Fruit fly (Drosophila melanogaster) whole organism, embryonic: ENCODE results near the gene CG15373.

ENCODE experiments used
- BEAF-32 ChIP-seq: fragments of 200-800 bp; sonication (Bioruptor generic); optimal IDR thresholded peaks from 3 replicates; lab custom pipeline; 2017; ENCODE audit warnings: missing biosample characterization, missing genetic modification characterization, mild to moderate bottlenecking, moderate library complexity, missing genetic modification reagents
- C15 ChIP-seq: fragments of 200-800 bp; sonication (Bioruptor generic); IDR thresholded peaks from 3 replicates; pipeline ENCODE4 v1.3.6; 2022; ENCODE audit warnings: missing biosample characterization, missing genetic modification characterization
- CG10147 ChIP-seq: fragments of 200-800 bp; sonication (Bioruptor generic); optimal IDR thresholded peaks from 2 replicates; lab custom pipeline; 2019; ENCODE audit warnings: missing biosample characterization, mild to moderate bottlenecking, missing genetic modification characterization, moderate library complexity
- CG10274 ChIP-seq: fragments of 200-800 bp; sonication (Bioruptor generic); optimal IDR thresholded peaks from 3 replicates; lab custom pipeline; 2017; ENCODE audit warnings: missing biosample characterization, mild to moderate bottlenecking, missing genetic modification characterization
- CG10543 ChIP-seq: fragments of 200-800 bp; sonication (Bioruptor generic); optimal IDR thresholded peaks from 3 replicates; lab custom pipeline; 2017; ENCODE audit warnings: missing biosample characterization, mild to moderate bottlenecking, missing genetic modification characterization, moderate library complexity
- CG11456 ChIP-seq: fragments of 200-800 bp; sonication (Bioruptor generic); IDR thresholded peaks from 3 replicates; pipeline ENCODE4 v1.3.6; 2022; ENCODE audit warnings: missing biosample characterization, missing genetic modification characterization
- CG11504 ChIP-seq: fragments of 200-800 bp; sonication (Bioruptor generic); optimal IDR thresholded peaks from 3 replicates; lab custom pipeline; 2019; ENCODE audit warnings: missing biosample characterization, mild to moderate bottlenecking, missing genetic modification characterization, moderate library complexity
- CG12391 ChIP-seq: fragments of 200-800 bp; sonication (Bioruptor generic); optimal IDR thresholded peaks from 3 replicates; lab custom pipeline; 2018; ENCODE audit warnings: missing biosample characterization, mild to moderate bottlenecking, missing genetic modification characterization, moderate library complexity
- CG3281 ChIP-seq: fragments of 200-800 bp; sonication (Bioruptor generic); optimal IDR thresholded peaks from 3 replicates; lab custom pipeline; 2017; ENCODE audit warnings: missing biosample characterization, mild to moderate bottlenecking, missing genetic modification characterization
- CG34224 ChIP-seq: fragments of 200-800 bp; sonication (Bioruptor generic); IDR thresholded peaks from 3 replicates; pipeline ENCODE4 v1.3.6; 2022; ENCODE audit warnings: missing biosample characterization, missing genetic modification characterization; ENCODE audit not compliant: partially characterized antibody
- CG5180 ChIP-seq: fragments of 200-800 bp; sonication (Bioruptor generic); optimal IDR thresholded peaks from 3 replicates; lab custom pipeline; 2017; ENCODE audit warnings: missing biosample characterization, missing genetic modification characterization, mild to moderate bottlenecking, moderate library complexity, missing genetic modification reagents
- CG6272 ChIP-seq: fragments of 200-800 bp; sonication (Bioruptor generic); IDR thresholded peaks from 2 replicates; pipeline ENCODE4 v1.3.6; 2022; ENCODE audit warnings: missing biosample characterization, missing genetic modification characterization
- CG7745 ChIP-seq: fragments of 200-800 bp; sonication (Bioruptor generic); optimal IDR thresholded peaks from 2 replicates; lab custom pipeline; 2018; ENCODE audit warnings: missing biosample characterization, mild to moderate bottlenecking, missing genetic modification characterization, moderate library complexity
- CG8290 ChIP-seq, 3 experiments: fragments of 200-800 bp; sonication (Bioruptor generic); optimal IDR thresholded peaks; 2 replicates each; lab custom pipeline; 2016 to 2019; ENCODE audit warnings: missing biosample characterization in 3 of 3, missing genetic modification characterization in 3 of 3, mild to moderate bottlenecking in 2 of 3, moderate library complexity in 1 of 3
- CG8359 ChIP-seq: fragments of 200-800 bp; sonication (Bioruptor generic); optimal IDR thresholded peaks from 2 replicates; lab custom pipeline; 2017; ENCODE audit warnings: missing biosample characterization, mild to moderate bottlenecking, missing genetic modification characterization, borderline replicate concordance
- Camta ChIP-seq: fragments of 200-800 bp; sonication (Bioruptor generic); optimal IDR thresholded peaks from 2 replicates; lab custom pipeline; 2016; ENCODE audit warnings: missing biosample characterization, missing genetic modification characterization
- CoRest ChIP-seq: fragments of 200-800 bp; sonication (Bioruptor generic); optimal IDR thresholded peaks from 3 replicates; lab custom pipeline; 2018; ENCODE audit warnings: missing biosample characterization, mild to moderate bottlenecking, missing genetic modification characterization, moderate library complexity
- Dref ChIP-seq: fragments of 200-800 bp; sonication (Bioruptor generic); IDR thresholded peaks from 2 replicates; pipeline ENCODE4 v1.3.6; 2022; ENCODE audit warnings: missing biosample characterization, missing genetic modification characterization
- Gsc ChIP-seq: fragments of 200-800 bp; sonication (Bioruptor generic); IDR thresholded peaks from 2 replicates; pipeline ENCODE4 v1.3.6; 2022; ENCODE audit warnings: missing biosample characterization, missing genetic modification characterization
- HLHmδ ChIP-seq: fragments of 200-800 bp; sonication (Bioruptor generic); optimal IDR thresholded peaks from 2 replicates; lab custom pipeline; 2018; ENCODE audit warnings: missing biosample characterization, mild to moderate bottlenecking, missing genetic modification characterization, moderate library complexity
- Hmx ChIP-seq: fragments of 200-800 bp; sonication (Bioruptor generic); optimal IDR thresholded peaks from 2 replicates; lab custom pipeline; 2016; ENCODE audit warnings: missing biosample characterization, missing genetic modification characterization
- MBD-R2 ChIP-seq: fragments of 200-800 bp; sonication (Bioruptor generic); IDR thresholded peaks from 2 replicates; pipeline ENCODE4 v1.3.6; 2022; ENCODE audit warnings: missing biosample characterization, missing genetic modification characterization
- NFAT ChIP-seq: fragments of 200-800 bp; sonication (Bioruptor generic); IDR thresholded peaks from 2 replicates; pipeline ENCODE4 v1.3.6; 2022; ENCODE audit warnings: missing biosample characterization, missing genetic modification characterization
- Nf-YB ChIP-seq: fragments of 200-800 bp; sonication (Bioruptor generic); optimal IDR thresholded peaks from 3 replicates; lab custom pipeline; 2019; ENCODE audit warnings: missing biosample characterization, mild to moderate bottlenecking, missing genetic modification characterization, moderate library complexity
- Oli ChIP-seq: fragments of 200-800 bp; sonication (Bioruptor generic); optimal IDR thresholded peaks from 2 replicates; lab custom pipeline; 2018; ENCODE audit warnings: missing biosample characterization, mild to moderate bottlenecking, missing genetic modification characterization, moderate library complexity
- Sin3A ChIP-seq: fragments of >200 bp; optimal IDR thresholded peaks from 2 replicates; lab custom pipeline; 2018
- Ssrp ChIP-seq: fragments of 200-800 bp; sonication (Bioruptor generic); optimal IDR thresholded peaks from 2 replicates; lab custom pipeline; 2018; ENCODE audit warnings: missing biosample characterization, mild to moderate bottlenecking, missing genetic modification characterization, moderate library complexity
- Stat92E ChIP-seq, 3 experiments: fragments of >200 bp in 2 of 3; fragments of 200-800 bp in 1 of 3; sonication (Bioruptor generic) in 1 of 3; optimal IDR thresholded peaks; 2 replicates each; lab custom pipeline; 2017 to 2019; ENCODE audit warnings: missing biosample characterization in 3 of 3, missing genetic modification characterization in 3 of 3, mild to moderate bottlenecking in 1 of 3, moderate library complexity in 1 of 3
- amos ChIP-seq: fragments of 200-800 bp; sonication (Bioruptor generic); IDR thresholded peaks from 2 replicates; pipeline ENCODE4 v1.3.6; 2022; ENCODE audit warnings: missing biosample characterization, missing genetic modification characterization; ENCODE audit not compliant: partially characterized antibody
- cg ChIP-seq: fragments of 200-800 bp; sonication (Bioruptor generic); optimal IDR thresholded peaks from 3 replicates; lab custom pipeline; 2019; ENCODE audit warnings: missing biosample characterization, mild to moderate bottlenecking, missing genetic modification characterization, moderate library complexity
- emc ChIP-seq: fragments of 200-800 bp; sonication (Bioruptor generic); optimal IDR thresholded peaks from 2 replicates; lab custom pipeline; 2016; ENCODE audit warnings: missing biosample characterization, missing genetic modification characterization
- exex ChIP-seq: fragments of 200-800 bp; sonication (Bioruptor generic); optimal IDR thresholded peaks from 4 replicates; lab custom pipeline; 2018; ENCODE audit warnings: missing biosample characterization, mild to moderate bottlenecking, missing genetic modification characterization, moderate library complexity
- eyg ChIP-seq: fragments of 200-800 bp; sonication (Bioruptor generic); optimal IDR thresholded peaks from 3 replicates; lab custom pipeline; 2016; ENCODE audit warnings: missing biosample characterization, missing genetic modification characterization
- gsb-n ChIP-seq: fragments of 200-800 bp; sonication (Bioruptor generic); optimal IDR thresholded peaks from 3 replicates; lab custom pipeline; 2018; ENCODE audit warnings: missing biosample characterization, mild to moderate bottlenecking, missing genetic modification characterization
- inv ChIP-seq: fragments of 200-800 bp; sonication (Bioruptor generic); IDR thresholded peaks from 2 replicates; pipeline ENCODE4 v1.3.6; 2022; ENCODE audit warnings: missing biosample characterization, missing genetic modification characterization; ENCODE audit not compliant: partially characterized antibody
- kay ChIP-seq: fragments of 200-800 bp; sonication (Bioruptor generic); optimal IDR thresholded peaks from 2 replicates; lab custom pipeline; 2016; ENCODE audit warnings: missing biosample characterization, missing genetic modification characterization
- lbe ChIP-seq: fragments of 200-800 bp; sonication (Bioruptor generic); optimal IDR thresholded peaks from 2 replicates; lab custom pipeline; 2016; ENCODE audit warnings: missing biosample characterization, mild to moderate bottlenecking, missing genetic modification characterization
- lmd ChIP-seq: fragments of 200-800 bp; sonication (Bioruptor generic); IDR thresholded peaks from 2 replicates; pipeline ENCODE4 v1.3.6; 2022; ENCODE audit warnings: missing biosample characterization, missing genetic modification characterization
- lov ChIP-seq, 2 experiments: fragments of 200-800 bp in 1 of 2; fragments of >200 bp in 1 of 2; sonication (Bioruptor generic) in 1 of 2; IDR thresholded peaks in 1 of 2; optimal IDR thresholded peaks in 1 of 2; 2 replicates in 1 of 2; 3 replicates in 1 of 2; pipeline versions ENCODE4 v1.3.6 to Lab custom; 2017 to 2022; ENCODE audit warnings: missing biosample characterization in 1 of 2, missing genetic modification characterization in 1 of 2
- mirr ChIP-seq: fragments of 200-800 bp; sonication (Bioruptor generic); optimal IDR thresholded peaks from 3 replicates; lab custom pipeline; 2018; ENCODE audit warnings: missing biosample characterization, mild to moderate bottlenecking, missing genetic modification characterization
- oc ChIP-seq: fragments of 200-800 bp; sonication (Bioruptor generic); optimal IDR thresholded peaks from 2 replicates; lab custom pipeline; 2018; ENCODE audit warnings: missing biosample characterization, mild to moderate bottlenecking, missing genetic modification characterization, moderate library complexity
- pzg ChIP-seq: fragments of 200-800 bp; sonication (Bioruptor generic); optimal IDR thresholded peaks from 3 replicates; lab custom pipeline; 2018; ENCODE audit warnings: missing biosample characterization, mild to moderate bottlenecking, missing genetic modification characterization, moderate library complexity
- so ChIP-seq: fragments of 200-800 bp; sonication (Bioruptor generic); IDR thresholded peaks from 3 replicates; pipeline ENCODE4 v1.3.6; 2022; ENCODE audit warnings: missing biosample characterization, missing genetic modification characterization
- sqz ChIP-seq: fragments of 200-800 bp; sonication (Bioruptor generic); optimal IDR thresholded peaks from 3 replicates; lab custom pipeline; 2018; ENCODE audit warnings: missing biosample characterization, mild to moderate bottlenecking, missing genetic modification characterization
- tll ChIP-seq, 2 experiments: fragments of 200-800 bp in 1 of 2; fragments of >200 bp in 1 of 2; sonication (Bioruptor generic) in 1 of 2; optimal IDR thresholded peaks; 2 replicates each; lab custom pipeline; 2017 to 2019; ENCODE audit warnings: missing biosample characterization in 2 of 2, missing genetic modification characterization in 2 of 2, mild to moderate bottlenecking in 1 of 2, moderate library complexity in 1 of 2
- wdn ChIP-seq: fragments of 200-800 bp; sonication (Bioruptor generic); IDR thresholded peaks from 2 replicates; pipeline ENCODE4 v1.3.6; 2022; ENCODE audit warnings: missing biosample characterization, missing genetic modification characterization
- zen2 ChIP-seq: fragments of 200-800 bp; sonication (Bioruptor generic); IDR thresholded peaks from 3 replicates; pipeline ENCODE4 v1.3.6; 2022; ENCODE audit warnings: missing biosample characterization, missing genetic modification characterization; ENCODE audit not compliant: partially characterized antibody

CG15373 gene

dm6 chrX:18090333-18090732 lies 46.5 kb downstream of the CG15373 start, which contains the start of gene Swt1 (continued):
- TF ChIP-seq CG8359 (GFP tag; lab: Kevin White, UChicago) = no peak
- peak; percentile 94 for TF ChIP-seq CG34224 (GFP tag; lab: Robert Waterston, UW)
- peak; percentile 95 for TF ChIP-seq Dref (GFP tag; lab: Robert Waterston, UW)
- peak; percentile 89 for TF ChIP-seq zen2
- peak; percentile 65 for TF ChIP-seq MBD-R2 (GFP tag; lab: Robert Waterston, UW)
- TF ChIP-seq CG12391 (tag; lab: Kevin White, UChicago) = peak; percentile 30

- TF ChIP-seq C15 (GFP tag; lab: Robert Waterston, UW) (no peak), cg (GFP tag; lab: Kevin White, UChicago) (no peak), lbe (GFP tag; lab: Kevin White, UChicago) (no peak), Nf-YB (GFP tag; lab: Kevin White, UChicago) (no peak), HLHmδ (GFP tag; lab: Kevin White, UChicago) (no peak), NFAT (GFP tag; lab: Robert Waterston, UW) (no peak), CG5180 (GFP tag; lab: Kevin White, UChicago) (no peak), lov (optimal IDR thresholded peaks at IDR 0.05; lab: Kevin White, UChicago) (no peak), lov (GFP tag; IDR thresholded peaks at IDR 0.05; lab: Robert Waterston, UW) (no peak), tll (GFP tag; optimal IDR thresholded peaks at IDR 0.05; lab: Kevin White, UChicago) (no peak), eyg (no peak), kay (GFP tag; lab: Kevin White, UChicago) (no peak), CG3281 (no peak), CG10543 (peak; percentile 3), Ssrp (tag; lab: Kevin White, UChicago) (no peak), emc (no peak), CG11504 (no peak), amos (GFP tag; lab: Robert Waterston, UW) (no peak), Hmx (GFP tag; lab: Kevin White, UChicago) (no peak), Oli (tag; lab: Kevin White, UChicago) (no peak), Stat92E (GFP tag; optimal IDR thresholded peaks at IDR 0.05; lab: Kevin White, UChicago) (no peak), gsb-n (no peak), CG10274 (no peak), BEAF-32 (GFP tag; lab: Kevin White, UChicago) (peak; percentile 25), CG11456 (GFP tag; lab: Robert Waterston, UW) (no peak), Camta (no peak), pzg (peak; percentile 30), oc (tag; lab: Kevin White, UChicago) (no peak), sqz (GFP tag; lab: Kevin White, UChicago) (no peak), so (no peak), wdn (no peak), mirr (peak; percentile 50), CG6272 (no peak), lmd (no peak), inv (no peak), CG8290 (GFP tag; optimal IDR thresholded peaks at IDR 0.05; lab: Kevin White, UChicago) (no peak), CG8290 (tag; optimal IDR thresholded peaks at IDR 0.05; lab: Kevin White, UChicago) (peak in 1 of 2 experiments; percentile 61), exex (tag; lab: Kevin White, UChicago) (peak; percentile 40), Sin3A (lab: Kevin White, UChicago) (peak; percentile 2), Gsc (no peak), CG7745 (tag; lab: Kevin White, UChicago) (no peak), CG10147 (GFP tag; lab: Kevin White, UChicago) (no peak), CoRest (no peak)
Observed at dm6 chrX:18091159-18091676, 47.4 kb downstream of the CG15373 start, which contains the start of gene scu. scu (plus strand) TSS chrX:18091259.
